Fruit fly (Drosophila melanogaster) whole organism, embryonic: ENCODE data around the gene CG13455.
A peak's percentile ranks its signal among the peaks of the same experiment; 100 is the strongest.

ENCODE experiments used
- Asciz ChIP-seq: fragments of 200-800 bp; sonication (Bioruptor generic); optimal IDR thresholded peaks from 2 replicates; lab custom pipeline; 2017; ENCODE audit warnings: missing biosample characterization, mild to moderate bottlenecking, missing genetic modification characterization, missing genetic modification reagents
- CG12769 ChIP-seq: fragments of 200-800 bp; sonication (Bioruptor generic); optimal IDR thresholded peaks from 2 replicates; lab custom pipeline; 2019; ENCODE audit warnings: missing biosample characterization, mild to moderate bottlenecking, missing genetic modification characterization, moderate library complexity
- CG13287 ChIP-seq: fragments of 200-800 bp; sonication (Bioruptor generic); IDR thresholded peaks from 2 replicates; pipeline ENCODE4 v1.3.6; 2022; ENCODE audit warnings: missing biosample characterization, missing genetic modification characterization; ENCODE audit not compliant: partially characterized antibody
- CG14014 ChIP-seq: fragments of 200-800 bp; sonication (Bioruptor generic); IDR thresholded peaks from 2 replicates; pipeline ENCODE4 v1.3.6; 2022; ENCODE audit warnings: missing biosample characterization, missing genetic modification characterization
- CG14441 ChIP-seq: fragments of 200-800 bp; sonication (Bioruptor generic); IDR thresholded peaks from 2 replicates; pipeline ENCODE4 v1.3.6; 2022; ENCODE audit warnings: missing biosample characterization, missing genetic modification characterization
- CG18476 ChIP-seq: fragments of 200-800 bp; sonication (Bioruptor generic); optimal IDR thresholded peaks from 2 replicates; lab custom pipeline; 2016; ENCODE audit warnings: missing biosample characterization, mild to moderate bottlenecking, missing genetic modification characterization
- CG32772 ChIP-seq: fragments of 200-800 bp; sonication (Bioruptor generic); IDR thresholded peaks from 2 replicates; pipeline ENCODE4 v1.3.6; 2022; ENCODE audit warnings: missing biosample characterization, missing genetic modification characterization
- CG34422 ChIP-seq: fragments of 200-800 bp; sonication (Bioruptor generic); IDR thresholded peaks from 3 replicates; pipeline ENCODE4 v1.3.6; 2022; ENCODE audit warnings: missing biosample characterization, missing genetic modification characterization
- CG3726 ChIP-seq: fragments of 200-800 bp; sonication (Bioruptor generic); IDR thresholded peaks from 3 replicates; pipeline ENCODE4, ENCODE4 v1.3.6; 2022; ENCODE audit warnings: missing biosample characterization, missing genetic modification characterization
- CG7556 ChIP-seq: fragments of 200-800 bp; sonication (Bioruptor generic); optimal IDR thresholded peaks from 2 replicates; lab custom pipeline; 2017; ENCODE audit warnings: missing biosample characterization, mild to moderate bottlenecking, missing genetic modification characterization
- CG7786 ChIP-seq: fragments of 200-800 bp; sonication (Bioruptor generic); optimal IDR thresholded peaks from 2 replicates; lab custom pipeline; 2016; ENCODE audit warnings: missing biosample characterization, missing genetic modification characterization
- CG8359 ChIP-seq: fragments of 200-800 bp; sonication (Bioruptor generic); optimal IDR thresholded peaks from 2 replicates; lab custom pipeline; 2017; ENCODE audit warnings: missing biosample characterization, mild to moderate bottlenecking, missing genetic modification characterization, borderline replicate concordance
- CG8388 ChIP-seq: fragments of 200-800 bp; sonication (Bioruptor generic); optimal IDR thresholded peaks from 2 replicates; lab custom pipeline; 2019; ENCODE audit warnings: missing biosample characterization, mild to moderate bottlenecking, missing genetic modification characterization, moderate library complexity
- CG9437 ChIP-seq: fragments of 200-800 bp; sonication (Bioruptor generic); optimal IDR thresholded peaks from 2 replicates; lab custom pipeline; 2018; ENCODE audit warnings: missing biosample characterization, mild to moderate bottlenecking, missing genetic modification characterization
- CG9797 ChIP-seq: fragments of 200-800 bp; sonication (Bioruptor generic); optimal IDR thresholded peaks from 3 replicates; lab custom pipeline; 2018; ENCODE audit warnings: missing biosample characterization, mild to moderate bottlenecking, missing genetic modification characterization
- Chrac-16 ChIP-seq: fragments of 200-800 bp; sonication (Bioruptor generic); optimal IDR thresholded peaks from 3 replicates; lab custom pipeline; 2016; ENCODE audit warnings: missing biosample characterization, missing genetic modification characterization
- Fer1 ChIP-seq: fragments of 200-800 bp; sonication (Bioruptor generic); optimal IDR thresholded peaks from 2 replicates; lab custom pipeline; 2017; ENCODE audit warnings: missing biosample characterization, mild to moderate bottlenecking, missing genetic modification characterization
- Gug ChIP-seq: fragments of 200-800 bp; sonication (Bioruptor generic); IDR thresholded peaks from 4 replicates; pipeline ENCODE4 v1.3.6; 2022; ENCODE audit warnings: missing biosample characterization, missing genetic modification characterization
- Lhr ChIP-seq: fragments of 200-800 bp; sonication (Bioruptor generic); optimal IDR thresholded peaks from 3 replicates; lab custom pipeline; 2017; ENCODE audit warnings: mild to moderate bottlenecking, missing biosample characterization, missing genetic modification reagents, missing genetic modification characterization
- MBD-R2 ChIP-seq: fragments of 200-800 bp; sonication (Bioruptor generic); IDR thresholded peaks from 2 replicates; pipeline ENCODE4 v1.3.6; 2022; ENCODE audit warnings: missing biosample characterization, missing genetic modification characterization
- NC2β ChIP-seq: fragments of 200-800 bp; sonication (Bioruptor generic); optimal IDR thresholded peaks from 2 replicates; lab custom pipeline; 2016; ENCODE audit warnings: missing biosample characterization, missing genetic modification characterization
- Rx ChIP-seq: fragments of 200-800 bp; sonication (Bioruptor generic); IDR thresholded peaks from 2 replicates; pipeline ENCODE4 v1.3.6; 2022; ENCODE audit warnings: missing biosample characterization, missing genetic modification characterization
- Sox102F ChIP-seq: fragments of 200-800 bp; sonication (Bioruptor generic); optimal IDR thresholded peaks from 2 replicates; lab custom pipeline; 2018; ENCODE audit warnings: missing biosample characterization, mild to moderate bottlenecking, missing genetic modification characterization, moderate library complexity
- Tbp ChIP-seq: fragments of >200 bp; optimal IDR thresholded peaks from 2 replicates; lab custom pipeline; 2018; ENCODE audit warnings: missing biosample characterization, missing genetic modification characterization
- Vsx1 ChIP-seq: fragments of 200-800 bp; sonication (Bioruptor generic); optimal IDR thresholded peaks from 2 replicates; lab custom pipeline; 2017; ENCODE audit warnings: missing biosample characterization, mild to moderate bottlenecking, missing genetic modification characterization, missing genetic modification reagents
- Xbp1 ChIP-seq: fragments of 200-800 bp; sonication (Bioruptor generic); optimal IDR thresholded peaks from 3 replicates; lab custom pipeline; 2016; ENCODE audit warnings: missing biosample characterization, mild to moderate bottlenecking, missing genetic modification characterization
- abd-A ChIP-seq: fragments of 200-800 bp; sonication (Bioruptor generic); optimal IDR thresholded peaks from 3 replicates; lab custom pipeline; 2019; ENCODE audit warnings: missing biosample characterization, mild to moderate bottlenecking, missing genetic modification characterization, moderate library complexity
- al ChIP-seq: fragments of 200-800 bp; sonication (Bioruptor generic); IDR thresholded peaks from 2 replicates; pipeline ENCODE4 v1.3.6; 2022; ENCODE audit warnings: missing biosample characterization, missing genetic modification characterization
- bbx ChIP-seq: fragments of 200-800 bp; sonication (Bioruptor generic); IDR thresholded peaks from 2 replicates; pipeline ENCODE4 v1.3.6; 2022; ENCODE audit warnings: missing biosample characterization, missing genetic modification characterization; ENCODE audit not compliant: partially characterized antibody
- da ChIP-seq: fragments of 200-800 bp; sonication (Bioruptor generic); optimal IDR thresholded peaks from 2 replicates; lab custom pipeline; 2016; ENCODE audit warnings: missing biosample characterization, missing genetic modification characterization
- danr ChIP-seq: fragments of 200-800 bp; sonication (Bioruptor generic); IDR thresholded peaks from 2 replicates; pipeline ENCODE4 v1.3.6; 2022; ENCODE audit warnings: missing biosample characterization, missing genetic modification characterization
- eve ChIP-seq, 2 experiments: fragments of >200 bp; optimal IDR thresholded peaks; 2 replicates each; lab custom pipeline; 2017; ENCODE audit warnings: missing biosample characterization in 2 of 2, missing genetic modification characterization in 2 of 2
- fd96Cb ChIP-seq: fragments of 200-800 bp; sonication (Bioruptor generic); optimal IDR thresholded peaks from 2 replicates; lab custom pipeline; 2018; ENCODE audit warnings: missing biosample characterization, mild to moderate bottlenecking, missing genetic modification characterization, moderate library complexity
- fu2 ChIP-seq: fragments of 200-800 bp; sonication (Bioruptor generic); optimal IDR thresholded peaks from 2 replicates; lab custom pipeline; 2016; ENCODE audit warnings: missing biosample characterization, missing genetic modification characterization
- grau ChIP-seq: fragments of 200-800 bp; optimal IDR thresholded peaks from 3 replicates; lab custom pipeline; 2019; ENCODE audit warnings: missing biosample characterization, mild to moderate bottlenecking, missing genetic modification characterization, moderate library complexity
- hkb ChIP-seq, 2 experiments: fragments of 200-800 bp in 1 of 2; fragments of >200 bp in 1 of 2; sonication (Bioruptor generic) in 1 of 2; IDR thresholded peaks in 1 of 2; optimal IDR thresholded peaks in 1 of 2; 2 replicates each; pipeline versions ENCODE4 v1.3.6 to Lab custom; 2017 to 2022; ENCODE audit warnings: missing biosample characterization in 1 of 2, missing genetic modification characterization in 1 of 2
- lab ChIP-seq: fragments of 200-800 bp; sonication (Bioruptor generic); optimal IDR thresholded peaks from 3 replicates; lab custom pipeline; 2017; ENCODE audit warnings: missing biosample characterization, missing genetic modification characterization, mild to moderate bottlenecking, moderate library complexity, missing genetic modification reagents
- lmd ChIP-seq: fragments of 200-800 bp; sonication (Bioruptor generic); IDR thresholded peaks from 2 replicates; pipeline ENCODE4 v1.3.6; 2022; ENCODE audit warnings: missing biosample characterization, missing genetic modification characterization
- mam ChIP-seq: fragments of 200-800 bp; sonication (Bioruptor generic); optimal IDR thresholded peaks from 3 replicates; lab custom pipeline; 2016; ENCODE audit warnings: missing biosample characterization, missing genetic modification characterization
- nerfin-1 ChIP-seq: fragments of 200-800 bp; sonication (Bioruptor generic); optimal IDR thresholded peaks from 3 replicates; lab custom pipeline; 2019; ENCODE audit warnings: missing biosample characterization, mild to moderate bottlenecking, missing genetic modification characterization, moderate library complexity
- nom ChIP-seq: fragments of 200-800 bp; sonication (Bioruptor generic); optimal IDR thresholded peaks from 2 replicates; lab custom pipeline; 2017; ENCODE audit warnings: missing biosample characterization, missing genetic modification characterization, mild to moderate bottlenecking, moderate library complexity, missing genetic modification reagents
- phol ChIP-seq: fragments of 200-800 bp; sonication (Bioruptor generic); optimal IDR thresholded peaks from 3 replicates; lab custom pipeline; 2018; ENCODE audit warnings: missing biosample characterization, mild to moderate bottlenecking, missing genetic modification characterization, moderate library complexity
- pros ChIP-seq: fragments of 200-800 bp; sonication (Bioruptor generic); optimal IDR thresholded peaks from 3 replicates; lab custom pipeline; 2019; ENCODE audit warnings: missing biosample characterization, mild to moderate bottlenecking, missing genetic modification characterization, moderate library complexity
- sd ChIP-seq: fragments of 200-800 bp; sonication (Bioruptor generic); optimal IDR thresholded peaks from 3 replicates; lab custom pipeline; 2018; ENCODE audit warnings: missing biosample characterization, mild to moderate bottlenecking, missing genetic modification characterization, moderate library complexity
- toy ChIP-seq: fragments of 200-800 bp; sonication (Bioruptor generic); IDR thresholded peaks from 2 replicates; pipeline ENCODE4 v1.3.6; 2022; ENCODE audit warnings: missing biosample characterization, missing genetic modification characterization
- ttk ChIP-seq: fragments of 200-800 bp; sonication (Bioruptor generic); IDR thresholded peaks from 2 replicates; pipeline ENCODE4 v2.1.2; 2022; ENCODE audit warnings: missing biosample characterization, missing genetic modification characterization
- twi ChIP-seq: fragments of 200-800 bp; optimal IDR thresholded peaks from 2 replicates; lab custom pipeline; 2019; ENCODE audit warnings: missing biosample characterization, mild to moderate bottlenecking, missing genetic modification characterization, moderate library complexity
- tx ChIP-seq: fragments of 200-800 bp; sonication (Bioruptor generic); optimal IDR thresholded peaks from 2 replicates; lab custom pipeline; 2016; ENCODE audit warnings: missing biosample characterization, missing genetic modification characterization

The CG13455 gene

DNA sequence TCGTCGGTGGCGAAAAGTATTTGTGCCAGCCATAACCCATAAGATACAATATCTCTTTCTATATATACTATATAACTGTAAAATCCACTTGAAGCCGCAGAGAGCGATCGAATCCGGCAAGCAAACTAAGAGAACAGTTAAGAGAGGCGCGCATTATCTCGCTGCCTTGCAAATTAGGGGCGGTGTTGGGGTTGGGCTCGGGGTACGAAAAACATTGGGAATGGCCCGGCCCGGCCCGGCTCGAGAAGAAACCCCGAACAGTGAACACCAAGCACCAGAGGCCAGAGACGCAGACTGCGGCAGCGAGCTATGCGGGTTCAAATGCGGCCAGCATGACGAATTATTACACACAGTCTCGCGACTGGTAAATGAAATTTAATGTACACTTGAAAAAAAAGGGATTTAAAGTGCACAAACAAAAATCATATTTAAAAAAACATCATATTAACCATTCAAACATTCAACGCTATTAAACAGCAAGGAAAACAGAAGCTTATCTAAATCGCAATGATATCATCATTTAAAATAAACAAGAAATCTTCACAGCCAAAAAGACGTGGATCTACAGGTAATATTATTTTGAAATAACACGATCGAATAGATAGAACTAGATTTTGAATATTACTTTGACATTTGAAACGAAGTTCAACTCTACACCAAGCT lies 36.1 kb downstream of the CG13455 start (continued):
- TF ChIP-seq bbx (GFP tag; lab: Robert Waterston, UW): no peak
- TF ChIP-seq CG3726 (GFP tag; lab: Robert Waterston, UW): 0 out of 3 replicates have a peak, but pooled peaks have one; percentile 11
- no peak for TF ChIP-seq twi
- no peak for TF ChIP-seq NC2β (GFP tag; lab: Kevin White, UChicago)
- TF ChIP-seq pros: peak; percentile 61
- TF ChIP-seq toy (GFP tag; lab: Robert Waterston, UW): no peak
- peak; percentile 26 for TF ChIP-seq Sox102F
- TF ChIP-seq al (GFP tag; lab: Robert Waterston, UW): peak; percentile 35; the same call in 1 of the 2 replicates
- TF ChIP-seq Tbp: no peak
- peak; percentile 16; the same call in 1 of the 2 replicates for TF ChIP-seq MBD-R2 (GFP tag; lab: Robert Waterston, UW)
- TF ChIP-seq Lhr: no peak
- peak; percentile 51 for TF ChIP-seq grau (tag; lab: Kevin White, UChicago)
- TF ChIP-seq fd96Cb (tag; lab: Kevin White, UChicago): peak; percentile 66
- TF ChIP-seq Asciz (GFP tag; lab: Kevin White, UChicago): peak; percentile 6
- TF ChIP-seq CG34422: peak; percentile 16; the same call in 1 of the 3 replicates
- no peak for TF ChIP-seq da
- peak; percentile 18 for TF ChIP-seq sd (tag; lab: Kevin White, UChicago)
- no peak for TF ChIP-seq CG8359 (GFP tag; lab: Kevin White, UChicago)
- TF ChIP-seq CG32772 (GFP tag; lab: Robert Waterston, UW): peak; percentile 55; the same call in 1 of the 2 replicates
- peak; percentile 54 for TF ChIP-seq CG7556
- TF ChIP-seq Chrac-16 (GFP tag; lab: Kevin White, UChicago): peak; percentile 1
- peak; percentile 33 for TF ChIP-seq CG9437 (GFP tag; lab: Kevin White, UChicago)
- TF ChIP-seq CG18476 (GFP tag; lab: Kevin White, UChicago): peak; percentile 23
- no peak for TF ChIP-seq CG8388
- peak; percentile 10 for TF ChIP-seq abd-A
- peak; percentile 36 for TF ChIP-seq mam
- peak; percentile 3 for TF ChIP-seq Xbp1 (GFP tag; lab: Kevin White, UChicago)
- no peak for TF ChIP-seq Vsx1 (GFP tag; lab: Kevin White, UChicago)
- no peak for TF ChIP-seq tx (GFP tag; lab: Kevin White, UChicago)
- TF ChIP-seq lmd (GFP tag; lab: Robert Waterston, UW): peak; percentile 58
- peak; percentile 34 for TF ChIP-seq nom (GFP tag; lab: Kevin White, UChicago)
- TF ChIP-seq danr (GFP tag; lab: Robert Waterston, UW): 0 out of 2 replicates have a peak, but pooled peaks have one; percentile 28
- peak; percentile 59; the same call in 1 of the 2 replicates for TF ChIP-seq CG14014 (GFP tag; lab: Robert Waterston, UW)
- no peak for TF ChIP-seq nerfin-1 (tag; lab: Kevin White, UChicago)
- peak; percentile 54 for TF ChIP-seq ttk (GFP tag; lab: Robert Waterston, UW)
- TF ChIP-seq Rx (GFP tag; lab: Robert Waterston, UW): peak; percentile 46
- peak; percentile 39 for TF ChIP-seq lab (GFP tag; lab: Kevin White, UChicago)
- TF ChIP-seq eve (GFP tag; optimal IDR thresholded peaks at IDR 0.05; lab: Kevin White, UChicago): no peak
- TF ChIP-seq CG7786 (GFP tag; lab: Kevin White, UChicago): peak; percentile 15
- no peak for TF ChIP-seq hkb (optimal IDR thresholded peaks at IDR 0.05; lab: Kevin White, UChicago)
- peak; percentile 15; the same call in 1 of the 2 replicates for TF ChIP-seq hkb (GFP tag; IDR thresholded peaks at IDR 0.05; lab: Robert Waterston, UW)
- TF ChIP-seq phol: peak; percentile 74
- no peak for TF ChIP-seq CG9797 (GFP tag; lab: Kevin White, UChicago)
- peak; percentile 68 for TF ChIP-seq CG12769 (tag; lab: Kevin White, UChicago)
- no peak for TF ChIP-seq fu2 (GFP tag; lab: Kevin White, UChicago)
- TF ChIP-seq CG13287 (GFP tag; lab: Robert Waterston, UW): peak; percentile 25; the same call in 1 of the 2 replicates
- TF ChIP-seq Gug: peak; percentile 21; the same call in 1 of the 4 replicates
- TF ChIP-seq Fer1 (GFP tag; lab: Kevin White, UChicago): no peak
- TF ChIP-seq CG14441: peak; percentile 63
